Worm (Caenorhabditis elegans) whole organism, L3 larva: ENCODE results near the gene uvs-1.

Experiments
- ZK546.5 ChIP-seq: sonication (generic microtip); optimal IDR thresholded peaks from 2 replicates; lab custom pipeline; 2017; ENCODE audit warnings: missing biosample characterization, missing genetic modification characterization
- aly-2 ChIP-seq: fragments of 150-350 bp; optimal IDR thresholded peaks from 2 replicates; lab custom pipeline; 2014; ENCODE audit warnings: missing biosample characterization, missing genetic modification characterization
- ceh-9 ChIP-seq: sonication (generic microtip); optimal IDR thresholded peaks from 2 replicates; lab custom pipeline; 2018; ENCODE audit warnings: missing biosample characterization, missing genetic modification characterization
- egl-5 ChIP-seq: fragments of 150-350 bp; optimal IDR thresholded peaks from 2 replicates; lab custom pipeline; 2017; ENCODE audit warnings: missing biosample characterization, missing genetic modification reagents, missing genetic modification characterization, inconsistent platforms
- elt-1 ChIP-seq: fragments of 150-350 bp; optimal IDR thresholded peaks from 2 replicates; lab custom pipeline; 2014; ENCODE audit warnings: missing biosample characterization, missing genetic modification characterization
- elt-2 ChIP-seq: sonication (generic microtip); optimal IDR thresholded peaks from 2 replicates; lab custom pipeline; 2016; ENCODE audit warnings: missing genetic modification reagents, mild to moderate bottlenecking, missing genetic modification characterization, missing compliant biosample characterization
- elt-3 ChIP-seq, 3 experiments: fragments of 150-350 bp in 1 of 3; sonication (generic microtip) in 2 of 3; optimal IDR thresholded peaks; 2 replicates in 2 of 3; 4 replicates in 1 of 3; lab custom pipeline; 2014 to 2017; ENCODE audit warnings: missing biosample characterization in 3 of 3, missing genetic modification characterization in 3 of 3
- eor-1 ChIP-seq, 2 experiments: fragments of 150-350 bp; optimal IDR thresholded peaks; 2 replicates each; lab custom pipeline; 2014 to 2018; ENCODE audit warnings: missing biosample characterization in 2 of 2, missing genetic modification characterization in 2 of 2
- fkh-10 ChIP-seq: sonication (generic microtip); optimal IDR thresholded peaks from 2 replicates; lab custom pipeline; 2017; ENCODE audit warnings: missing biosample characterization, missing genetic modification reagents, missing genetic modification characterization
- fkh-2 ChIP-seq: fragments of 150-350 bp; optimal IDR thresholded peaks from 2 replicates; lab custom pipeline; 2014; ENCODE audit warnings: missing biosample characterization, missing genetic modification reagents, missing genetic modification characterization
- hmg-11 ChIP-seq: sonication (generic microtip); optimal IDR thresholded peaks from 2 replicates; lab custom pipeline; 2016; ENCODE audit warnings: missing genetic modification characterization, missing compliant biosample characterization
- lin-15B ChIP-seq: fragments of 150-350 bp; optimal IDR thresholded peaks from 2 replicates; lab custom pipeline; 2014; ENCODE audit warnings: missing biosample characterization, missing genetic modification characterization
- lin-39 ChIP-seq: fragments of 150-350 bp; optimal IDR thresholded peaks from 2 replicates; lab custom pipeline; 2018; ENCODE audit warnings: missing biosample characterization, missing genetic modification reagents, missing genetic modification characterization
- lsy-12 ChIP-seq: sonication (generic microtip); optimal IDR thresholded peaks from 2 replicates; lab custom pipeline; 2016; ENCODE audit warnings: mild to moderate bottlenecking, missing genetic modification characterization, missing compliant biosample characterization
- mdl-1 ChIP-seq: fragments of 150-350 bp; optimal IDR thresholded peaks from 2 replicates; lab custom pipeline; 2014; ENCODE audit warnings: missing biosample characterization, missing genetic modification characterization
- nhr-11 ChIP-seq: fragments of 150-350 bp; optimal IDR thresholded peaks from 2 replicates; lab custom pipeline; 2014; ENCODE audit warnings: missing biosample characterization, missing genetic modification characterization
- nhr-23 ChIP-seq: fragments of 150-350 bp; optimal IDR thresholded peaks from 2 replicates; lab custom pipeline; 2014; ENCODE audit warnings: missing biosample characterization, missing genetic modification reagents, missing genetic modification characterization
- nhr-28 ChIP-seq: fragments of 150-350 bp; optimal IDR thresholded peaks from 2 replicates; lab custom pipeline; 2014; ENCODE audit warnings: missing biosample characterization, missing genetic modification characterization
- nhr-67 ChIP-seq: fragments of 150-350 bp; optimal IDR thresholded peaks from 2 replicates; lab custom pipeline; 2014; ENCODE audit warnings: missing biosample characterization, missing genetic modification characterization
- nhr-76 ChIP-seq: fragments of 150-350 bp; sonication (generic microtip); optimal IDR thresholded peaks from 5 replicates; lab custom pipeline; 2014; ENCODE audit warnings: missing biosample characterization, missing genetic modification characterization
- nhr-77 ChIP-seq: fragments of 150-350 bp; optimal IDR thresholded peaks from 2 replicates; lab custom pipeline; 2014; ENCODE audit warnings: missing biosample characterization, missing genetic modification characterization
- pha-4 ChIP-seq: fragments of 150-350 bp; optimal IDR thresholded peaks from 2 replicates; lab custom pipeline; 2014; ENCODE audit warnings: missing biosample characterization, missing genetic modification reagents, missing genetic modification characterization
- pqm-1 ChIP-seq: fragments of 150-350 bp; optimal IDR thresholded peaks from 2 replicates; lab custom pipeline; 2017; ENCODE audit warnings: missing biosample characterization, missing genetic modification characterization, inconsistent platforms
- skn-1 ChIP-seq: fragments of 150-350 bp; optimal IDR thresholded peaks from 2 replicates; lab custom pipeline; 2014; ENCODE audit warnings: missing biosample characterization, missing genetic modification characterization
- snpc-4 ChIP-seq: fragments of 150-350 bp; optimal IDR thresholded peaks from 2 replicates; lab custom pipeline; 2014; ENCODE audit warnings: missing biosample characterization, missing genetic modification characterization
- tbx-2 ChIP-seq: sonication (generic microtip); optimal IDR thresholded peaks from 2 replicates; lab custom pipeline; 2016; ENCODE audit warnings: mild to moderate bottlenecking, missing genetic modification characterization, missing compliant biosample characterization
- unc-39 ChIP-seq: sonication (generic microtip); optimal IDR thresholded peaks from 4 replicates; lab custom pipeline; 2017; ENCODE audit warnings: missing biosample characterization, missing genetic modification characterization
- zag-1 ChIP-seq: fragments of 150-350 bp; optimal IDR thresholded peaks from 2 replicates; lab custom pipeline; 2014; ENCODE audit warnings: missing biosample characterization, missing genetic modification characterization
- ztf-11 ChIP-seq: fragments of 150-350 bp; optimal IDR thresholded peaks from 2 replicates; lab custom pipeline; 2014; ENCODE audit warnings: missing biosample characterization, missing genetic modification characterization
- ztf-4 ChIP-seq: fragments of 150-350 bp; optimal IDR thresholded peaks from 2 replicates; lab custom pipeline; 2014; ENCODE audit warnings: missing biosample characterization, missing genetic modification characterization

The uvs-1 gene

DNA sequence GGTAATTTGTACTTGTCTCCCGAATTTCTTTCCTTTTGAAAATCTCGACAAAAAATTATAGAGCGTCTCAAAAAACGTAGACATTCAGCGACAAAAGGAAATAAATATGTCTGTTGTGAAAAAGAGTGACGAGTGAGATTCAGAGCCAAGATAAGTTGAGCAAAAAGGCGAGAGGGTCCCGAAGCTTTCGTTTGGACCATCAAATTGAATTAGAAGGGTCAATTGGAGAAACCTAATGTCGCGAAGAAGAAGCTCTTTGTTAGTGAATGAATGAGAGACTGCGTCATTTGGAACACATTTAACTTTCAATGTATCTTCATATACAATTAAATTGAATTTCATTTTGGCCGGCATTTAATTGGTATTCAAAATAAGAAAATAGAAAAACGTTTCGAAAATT is 12.5 kb upstream of the uvs-1 start:
- no peak for TF ChIP-seq skn-1 (tag; lab: Kevin White, UChicago)
- peak; percentile 11 for TF ChIP-seq elt-1 (tag; lab: Kevin White, UChicago)
- peak; percentile 24 for TF ChIP-seq fkh-10 (GFP tag; lab: Kevin White, UChicago)
- TF ChIP-seq eor-1 (tag; optimal IDR thresholded peaks at IDR 0.05; lab: Kevin White, UChicago) = no peak

DNA sequence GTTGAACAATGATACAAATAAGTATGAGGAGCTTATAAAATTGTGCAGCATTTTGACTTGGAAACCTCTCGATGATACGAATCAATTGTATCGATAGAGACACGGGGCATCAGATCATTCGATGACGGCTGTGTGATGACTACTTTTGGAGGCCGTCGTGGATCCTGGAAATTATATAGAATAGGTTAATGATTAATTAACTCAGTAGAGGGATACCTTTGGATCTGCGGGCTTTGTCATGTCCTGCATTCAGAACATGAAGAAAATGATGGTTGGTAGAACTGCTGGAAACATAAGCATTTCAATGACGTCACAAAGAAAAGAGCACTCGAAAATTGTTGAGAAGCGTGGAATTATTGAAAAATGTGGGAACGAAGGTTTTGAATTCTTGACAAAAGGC is 10.6 kb upstream of the uvs-1 start, which contains the start of gene ZK742.6:
Gene ZK742.6, minus strand, starts transcription at position 342 of the 400 bp plus-strand sequence.
- peak; percentile 73 for TF ChIP-seq aly-2 (tag; lab: Kevin White, UChicago)
- no peak for TF ChIP-seq lin-39 (tag; lab: Kevin White, UChicago)

DNA sequence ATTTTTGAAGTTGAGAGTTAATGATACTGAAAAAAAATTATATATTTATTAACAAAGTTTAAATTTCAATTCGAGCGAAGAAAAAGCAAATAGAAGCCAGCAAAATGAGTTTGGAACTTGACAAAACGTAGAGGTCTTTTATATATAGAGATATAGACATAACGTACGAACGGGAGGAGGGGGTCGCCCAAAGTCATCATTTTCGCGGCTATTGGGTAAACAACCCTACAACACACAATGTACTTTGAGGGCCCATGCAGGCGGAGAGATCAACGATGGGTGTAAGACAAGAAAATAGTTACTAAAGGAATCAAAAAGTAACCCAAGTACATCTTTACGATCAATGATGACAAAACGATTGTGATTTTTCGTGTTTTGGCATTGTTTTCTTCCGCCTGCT is 7.8 kb upstream of the uvs-1 start, which contains the start of gene ZK742.4:
Gene ZK742.4, minus strand, starts transcription at position 35 of the 400 bp plus-strand sequence.
- no peak for TF ChIP-seq tbx-2
- TF ChIP-seq pha-4 (tag; lab: Kevin White, UChicago) = peak; percentile 55

DNA sequence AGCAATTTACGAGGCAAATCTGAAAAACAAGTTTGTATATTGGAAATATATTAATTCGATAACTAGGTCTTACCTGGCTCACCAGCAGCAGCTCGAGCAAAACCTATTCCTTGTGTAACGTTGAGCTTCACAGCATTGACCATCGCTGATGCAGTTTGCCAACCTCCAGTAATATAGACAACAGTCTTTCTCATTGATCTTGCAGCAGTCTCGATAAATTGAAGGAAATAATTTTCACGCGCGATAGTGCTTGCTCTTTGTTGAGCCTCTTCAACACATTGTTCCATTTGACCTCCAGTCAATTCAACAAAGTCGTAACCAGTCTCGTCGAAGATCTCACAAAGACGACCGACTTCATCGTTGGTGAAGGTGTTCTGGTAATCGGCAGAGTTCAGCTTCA is 6.6 kb upstream of the uvs-1 start:
- no peak for TF ChIP-seq pqm-1 (tag; lab: Kevin White, UChicago)
- TF ChIP-seq hmg-11 = no peak
- no peak for TF ChIP-seq pha-4 (tag; lab: Kevin White, UChicago)
- TF ChIP-seq elt-2 (tag; lab: Kevin White, UChicago) = no peak
- no peak for TF ChIP-seq nhr-11
- no peak for TF ChIP-seq nhr-77
- TF ChIP-seq mdl-1 = no peak
- TF ChIP-seq lin-15B (tag; lab: Kevin White, UChicago) = no peak
- TF ChIP-seq elt-3 (tag; optimal IDR thresholded peaks at IDR 0.05; lab: Kevin White, UChicago) = no peak
- no peak for TF ChIP-seq nhr-76 (tag; lab: Kevin White, UChicago)
- TF ChIP-seq lin-39 (tag; lab: Kevin White, UChicago) = no peak

DNA sequence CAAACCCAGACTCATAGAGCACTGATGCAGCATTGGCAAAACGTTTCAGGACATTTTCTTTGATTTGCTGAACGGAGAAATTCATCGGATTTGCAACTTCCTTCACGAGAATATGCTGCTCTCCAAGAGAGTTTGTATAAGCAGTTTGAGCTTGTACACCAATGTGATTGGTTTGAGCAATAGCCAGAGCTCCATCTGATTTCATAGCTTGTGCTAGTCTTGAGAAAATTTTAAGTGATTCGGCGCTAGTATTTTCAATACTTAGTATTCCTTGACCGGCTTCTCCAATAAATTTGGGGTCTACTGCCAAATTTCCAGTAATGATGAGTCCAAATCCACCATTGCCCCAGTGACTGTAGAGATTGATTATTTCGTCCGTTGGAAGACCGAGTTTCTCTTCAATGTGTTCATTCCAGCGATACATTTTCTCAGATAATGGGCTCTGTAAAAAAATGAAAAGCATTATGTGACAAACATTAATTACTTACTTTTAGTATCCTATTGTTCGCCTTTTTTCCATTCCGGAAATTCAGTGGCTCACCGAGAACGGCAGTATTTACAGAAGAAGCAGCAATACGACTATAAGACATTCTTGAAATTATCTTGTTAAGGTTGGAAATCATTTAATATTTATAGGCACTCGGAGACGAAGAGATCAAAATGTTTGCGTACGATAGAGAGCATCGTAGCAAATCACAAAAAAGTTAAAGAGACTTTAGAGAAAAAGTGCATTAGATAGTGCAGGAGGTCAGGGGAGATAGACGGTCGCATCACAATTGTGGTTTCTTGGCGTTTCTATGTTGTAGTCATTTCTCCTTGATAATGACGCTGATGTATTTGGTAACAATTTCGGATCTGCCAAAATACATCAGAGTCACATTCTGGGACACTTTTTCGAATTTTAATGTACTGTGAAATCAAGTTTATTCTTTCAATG is 5.6 kb upstream of the uvs-1 start, which contains the start of gene ZK742.3:
Gene ZK742.3, minus strand, starts transcription at position 593 of the 937 bp plus-strand sequence.
- TF ChIP-seq pha-4 (tag; lab: Kevin White, UChicago) = peak; percentile 31
- TF ChIP-seq ztf-11 = no peak
- peak; percentile 57 for TF ChIP-seq pqm-1 (tag; lab: Kevin White, UChicago)
- TF ChIP-seq elt-2 (tag; lab: Kevin White, UChicago) = peak; percentile 59
- TF ChIP-seq, all 47 proteins: peak for 3

DNA sequence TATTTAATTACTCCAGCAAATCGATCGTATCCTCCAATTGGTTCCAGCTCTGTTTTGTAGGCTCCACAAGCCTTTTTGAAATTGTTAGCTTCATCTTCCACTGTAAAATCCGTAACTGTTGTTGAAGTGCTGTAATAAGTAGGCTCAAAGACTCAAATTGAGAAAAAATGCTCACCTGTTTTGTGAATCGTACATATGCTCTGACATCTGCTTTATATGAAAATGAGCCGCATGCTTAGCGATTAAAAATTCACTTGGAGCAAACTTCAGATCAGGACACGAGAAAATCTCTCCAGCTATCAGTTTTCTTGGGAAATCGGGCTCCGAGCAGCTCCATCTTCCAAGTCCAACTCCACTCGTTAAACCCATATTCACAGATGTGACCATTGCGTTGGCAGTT is 4.4 kb upstream of the uvs-1 start:
- no peak for TF ChIP-seq fkh-2 (tag; lab: Kevin White, UChicago)
- TF ChIP-seq unc-39 = no peak
- no peak for TF ChIP-seq elt-3 (tag; optimal IDR thresholded peaks at IDR 0.05; lab: Kevin White, UChicago)
- no peak for TF ChIP-seq nhr-28 (tag; lab: Kevin White, UChicago)
- TF ChIP-seq zag-1 (tag; lab: Kevin White, UChicago) = no peak
- no peak for TF ChIP-seq elt-2 (tag; lab: Kevin White, UChicago)
- no peak for TF ChIP-seq lsy-12 (tag; lab: Kevin White, UChicago)
- TF ChIP-seq ceh-9 (tag; lab: Kevin White, UChicago) = no peak
- TF ChIP-seq nhr-67 (tag; lab: Kevin White, UChicago) = no peak
- no peak for TF ChIP-seq fkh-10 (GFP tag; lab: Kevin White, UChicago)
- TF ChIP-seq nhr-23 (tag; lab: Kevin White, UChicago) = no peak
- TF ChIP-seq egl-5 (tag; lab: Kevin White, UChicago) = no peak
- no peak for TF ChIP-seq mdl-1
- TF ChIP-seq hmg-11 = no peak
- TF ChIP-seq ZK546.5 (tag; lab: Kevin White, UChicago) = no peak
- TF ChIP-seq snpc-4 (tag; lab: Kevin White, UChicago) = no peak
- no peak for TF ChIP-seq ztf-4
